Fruit fly (Drosophila melanogaster) whole organism, embryonic: Measurements from ENCODE around the gene Tailor.

Source experiments
- Adf1 ChIP-seq: fragments of 200-800 bp; sonication (Bioruptor generic); IDR thresholded peaks from 2 replicates; pipeline ENCODE4 v1.3.6; 2022; ENCODE audit warnings: missing biosample characterization, missing genetic modification characterization
- B-H1 ChIP-seq: fragments of 200-800 bp; sonication (Bioruptor generic); IDR thresholded peaks from 3 replicates; pipeline ENCODE4 v1.3.6; 2022; ENCODE audit warnings: missing biosample characterization, missing genetic modification characterization
- Bteb2 ChIP-seq: fragments of 200-800 bp; sonication (Bioruptor generic); optimal IDR thresholded peaks from 2 replicates; lab custom pipeline; 2016; ENCODE audit warnings: missing biosample characterization, missing genetic modification characterization
- CG11560 ChIP-seq: fragments of 200-800 bp; sonication (Bioruptor generic); IDR thresholded peaks from 3 replicates; pipeline ENCODE4 v1.3.6; 2022; ENCODE audit warnings: missing biosample characterization, missing genetic modification characterization
- CG13123 ChIP-seq: fragments of 200-800 bp; sonication (Bioruptor generic); optimal IDR thresholded peaks from 2 replicates; lab custom pipeline; 2016; ENCODE audit warnings: missing biosample characterization, missing genetic modification characterization
- CG14860 ChIP-seq: fragments of 200-800 bp; sonication (Bioruptor generic); IDR thresholded peaks from 3 replicates; pipeline ENCODE4 v1.3.6; 2022; ENCODE audit warnings: missing biosample characterization, missing genetic modification characterization; ENCODE audit not compliant: partially characterized antibody
- CG15479 ChIP-seq: fragments of 200-800 bp; sonication (Bioruptor generic); optimal IDR thresholded peaks from 3 replicates; lab custom pipeline; 2019; ENCODE audit warnings: missing biosample characterization, mild to moderate bottlenecking, missing genetic modification characterization, moderate library complexity
- CG17802 ChIP-seq: fragments of 200-800 bp; sonication (Bioruptor generic); optimal IDR thresholded peaks from 2 replicates; lab custom pipeline; 2018; ENCODE audit warnings: missing biosample characterization, mild to moderate bottlenecking, missing genetic modification characterization, moderate library complexity
- CG1792 ChIP-seq: fragments of 200-800 bp; sonication (Bioruptor generic); optimal IDR thresholded peaks from 2 replicates; lab custom pipeline; 2016; ENCODE audit warnings: missing biosample characterization, missing genetic modification characterization
- CG18011 ChIP-seq: fragments of 200-800 bp; sonication (Bioruptor generic); optimal IDR thresholded peaks from 2 replicates; lab custom pipeline; 2017; ENCODE audit warnings: missing biosample characterization, missing genetic modification characterization, mild to moderate bottlenecking, moderate library complexity, missing genotype
- CG2129 ChIP-seq: fragments of 200-800 bp; sonication (Bioruptor generic); IDR thresholded peaks from 2 replicates; pipeline ENCODE4 v1.3.6; 2022; ENCODE audit warnings: missing biosample characterization, missing genetic modification characterization; ENCODE audit not compliant: partially characterized antibody
- CG2678 ChIP-seq: fragments of 200-800 bp; sonication (Bioruptor generic); optimal IDR thresholded peaks from 3 replicates; lab custom pipeline; 2019; ENCODE audit warnings: missing biosample characterization, mild to moderate bottlenecking, missing genetic modification characterization, moderate library complexity
- CG4707 ChIP-seq: fragments of 200-800 bp; sonication (Bioruptor generic); optimal IDR thresholded peaks from 2 replicates; lab custom pipeline; 2018; ENCODE audit warnings: missing biosample characterization, mild to moderate bottlenecking, missing genetic modification characterization, moderate library complexity
- CG6175 ChIP-seq: fragments of 200-800 bp; sonication (Bioruptor generic); IDR thresholded peaks from 3 replicates; pipeline ENCODE4 v1.3.6; 2022; ENCODE audit warnings: missing biosample characterization, missing genetic modification characterization
- CG6654 ChIP-seq: fragments of 200-800 bp; sonication (Bioruptor generic); optimal IDR thresholded peaks from 2 replicates; lab custom pipeline; 2017; ENCODE audit warnings: missing biosample characterization, mild to moderate bottlenecking, missing genetic modification characterization
- Dll ChIP-seq: fragments of 200-800 bp; sonication (Bioruptor generic); IDR thresholded peaks from 4 replicates; pipeline ENCODE4 v1.3.6; 2022; ENCODE audit warnings: missing biosample characterization, missing genetic modification characterization; ENCODE audit not compliant: partially characterized antibody
- Hey ChIP-seq: fragments of 200-800 bp; sonication (Bioruptor generic); optimal IDR thresholded peaks from 3 replicates; lab custom pipeline; 2018; ENCODE audit warnings: missing biosample characterization, mild to moderate bottlenecking, missing genetic modification characterization
- HmgZ ChIP-seq: fragments of 200-800 bp; sonication (Bioruptor generic); optimal IDR thresholded peaks from 2 replicates; lab custom pipeline; 2018; ENCODE audit warnings: missing biosample characterization, mild to moderate bottlenecking, missing genetic modification characterization
- Meics ChIP-seq: fragments of 200-800 bp; sonication (Bioruptor generic); optimal IDR thresholded peaks from 2 replicates; lab custom pipeline; 2017; ENCODE audit warnings: missing biosample characterization, mild to moderate bottlenecking, missing genetic modification characterization
- Nf-YB ChIP-seq: fragments of 200-800 bp; sonication (Bioruptor generic); optimal IDR thresholded peaks from 3 replicates; lab custom pipeline; 2019; ENCODE audit warnings: missing biosample characterization, mild to moderate bottlenecking, missing genetic modification characterization, moderate library complexity
- Oaz ChIP-seq: fragments of 200-800 bp; sonication (Bioruptor generic); IDR thresholded peaks from 2 replicates; pipeline ENCODE4 v1.3.6; 2022; ENCODE audit warnings: missing biosample characterization, missing genetic modification characterization
- Sox100B ChIP-seq: fragments of 200-800 bp; sonication (Bioruptor generic); optimal IDR thresholded peaks from 3 replicates; lab custom pipeline; 2018; ENCODE audit warnings: missing biosample characterization, mild to moderate bottlenecking, missing genetic modification characterization
- az2 ChIP-seq: fragments of 200-800 bp; sonication (Bioruptor generic); optimal IDR thresholded peaks from 3 replicates; lab custom pipeline; 2016; ENCODE audit warnings: missing biosample characterization, missing genetic modification characterization
- cad ChIP-seq: fragments of >200 bp; optimal IDR thresholded peaks from 2 replicates; lab custom pipeline; 2017; ENCODE audit warnings: missing biosample characterization, missing genetic modification characterization
- cas ChIP-seq: fragments of 200-800 bp; sonication (Bioruptor generic); IDR thresholded peaks from 2 replicates; pipeline ENCODE4 v1.3.6; 2022; ENCODE audit warnings: missing biosample characterization, missing genetic modification characterization
- cg ChIP-seq: fragments of 200-800 bp; sonication (Bioruptor generic); optimal IDR thresholded peaks from 3 replicates; lab custom pipeline; 2019; ENCODE audit warnings: missing biosample characterization, mild to moderate bottlenecking, missing genetic modification characterization, moderate library complexity
- ci ChIP-seq: fragments of 200-800 bp; sonication (Bioruptor generic); IDR thresholded peaks from 3 replicates; pipeline ENCODE4 v1.3.6; 2022; ENCODE audit warnings: missing biosample characterization, missing genetic modification characterization
- dmrt99B ChIP-seq: fragments of 200-800 bp; sonication (Bioruptor generic); optimal IDR thresholded peaks from 2 replicates; lab custom pipeline; 2018; ENCODE audit warnings: missing biosample characterization, mild to moderate bottlenecking, missing genetic modification characterization, moderate library complexity
- grn ChIP-seq: fragments of 200-800 bp; sonication (Bioruptor generic); optimal IDR thresholded peaks from 3 replicates; lab custom pipeline; 2017; ENCODE audit warnings: missing biosample characterization, missing genetic modification characterization
- gro ChIP-seq: fragments of 200-800 bp; sonication (Bioruptor generic); optimal IDR thresholded peaks from 2 replicates; lab custom pipeline; 2016; ENCODE audit warnings: missing biosample characterization, missing genetic modification characterization
- jing ChIP-seq: fragments of 200-800 bp; sonication (Bioruptor generic); optimal IDR thresholded peaks from 2 replicates; lab custom pipeline; 2018; ENCODE audit warnings: missing biosample characterization, mild to moderate bottlenecking, missing genetic modification characterization
- lov ChIP-seq, 2 experiments: fragments of 200-800 bp in 1 of 2; fragments of >200 bp in 1 of 2; sonication (Bioruptor generic) in 1 of 2; IDR thresholded peaks in 1 of 2; optimal IDR thresholded peaks in 1 of 2; 2 replicates in 1 of 2; 3 replicates in 1 of 2; pipeline versions ENCODE4 v1.3.6 to Lab custom; 2017 to 2022; ENCODE audit warnings: missing biosample characterization in 1 of 2, missing genetic modification characterization in 1 of 2
- org-1 ChIP-seq: fragments of 200-800 bp; sonication (Bioruptor generic); optimal IDR thresholded peaks from 2 replicates; lab custom pipeline; 2017; ENCODE audit warnings: missing biosample characterization, missing genetic modification characterization
- ranshi ChIP-seq: fragments of 200-800 bp; sonication (Bioruptor generic); IDR thresholded peaks from 2 replicates; pipeline ENCODE4 v1.3.6; 2022; ENCODE audit warnings: missing biosample characterization, missing genetic modification characterization
- sob ChIP-seq: fragments of 200-800 bp; sonication (Bioruptor generic); IDR thresholded peaks from 2 replicates; pipeline ENCODE4 v1.3.6; 2022; ENCODE audit warnings: missing biosample characterization, missing genetic modification characterization
- twi ChIP-seq: fragments of 200-800 bp; optimal IDR thresholded peaks from 2 replicates; lab custom pipeline; 2019; ENCODE audit warnings: missing biosample characterization, mild to moderate bottlenecking, missing genetic modification characterization, moderate library complexity
- zen ChIP-seq: fragments of 200-800 bp; sonication (Bioruptor generic); optimal IDR thresholded peaks from 3 replicates; lab custom pipeline; 2018; ENCODE audit warnings: missing biosample characterization, mild to moderate bottlenecking, missing genetic modification characterization, moderate library complexity
- zfh2 ChIP-seq: fragments of 200-800 bp; sonication (Bioruptor generic); optimal IDR thresholded peaks from 2 replicates; lab custom pipeline; 2016; ENCODE audit warnings: missing biosample characterization, missing genetic modification characterization

Tailor gene

dm6 chr3R:7034440-7034839 is 51.4 kb downstream of the Tailor start (continued):
- TF ChIP-seq CG18011 (GFP tag; lab: Kevin White, UChicago) = no peak
- no peak for TF ChIP-seq Sox100B (GFP tag; lab: Kevin White, UChicago)
- TF ChIP-seq CG1792 (GFP tag; lab: Kevin White, UChicago) = no peak
- TF ChIP-seq lov (optimal IDR thresholded peaks at IDR 0.05; lab: Kevin White, UChicago) = no peak
- TF ChIP-seq lov (GFP tag; IDR thresholded peaks at IDR 0.05; lab: Robert Waterston, UW) = no peak
- no peak for TF ChIP-seq CG2129
- no peak for TF ChIP-seq CG17802 (tag; lab: Kevin White, UChicago)
- no peak for TF ChIP-seq dmrt99B (tag; lab: Kevin White, UChicago)
- TF ChIP-seq ranshi (GFP tag; lab: Robert Waterston, UW) = no peak
- no peak for TF ChIP-seq gro
- TF ChIP-seq grn = peak; percentile 6
- TF ChIP-seq sob (GFP tag; lab: Robert Waterston, UW) = no peak
- no peak for TF ChIP-seq org-1 (GFP tag; lab: Kevin White, UChicago)
- TF ChIP-seq az2 = no peak
- TF ChIP-seq CG4707 (GFP tag; lab: Kevin White, UChicago) = no peak
- no peak for TF ChIP-seq Dll
- no peak for TF ChIP-seq Adf1 (GFP tag; lab: Robert Waterston, UW)
- no peak for TF ChIP-seq CG6654
- TF ChIP-seq CG2678 (tag; lab: Kevin White, UChicago) = no peak
- TF ChIP-seq CG6175 (GFP tag; lab: Robert Waterston, UW) = no peak
- TF ChIP-seq zfh2 (GFP tag; lab: Kevin White, UChicago) = no peak
- TF ChIP-seq Nf-YB (GFP tag; lab: Kevin White, UChicago) = peak; percentile 64
- TF ChIP-seq B-H1 (GFP tag; lab: Robert Waterston, UW) = no peak
- TF ChIP-seq cg (GFP tag; lab: Kevin White, UChicago) = peak; percentile 50
- TF ChIP-seq Oaz (GFP tag; lab: Robert Waterston, UW) = no peak

dm6 chr3R:7033707-7034106 is 52.2 kb downstream of the Tailor start:
- peak; percentile 36 for TF ChIP-seq CG15479 (GFP tag; lab: Kevin White, UChicago)
- no peak for TF ChIP-seq CG14860 (GFP tag; lab: Robert Waterston, UW)
- TF ChIP-seq Bteb2 (GFP tag; lab: Kevin White, UChicago) = no peak
- TF ChIP-seq HmgZ (tag; lab: Kevin White, UChicago) = no peak
- TF ChIP-seq CG13123 (GFP tag; lab: Kevin White, UChicago) = no peak
- TF ChIP-seq Hey = no peak
- TF ChIP-seq CG11560 (tag; lab: Robert Waterston, UW) = no peak
- no peak for TF ChIP-seq jing (GFP tag; lab: Kevin White, UChicago)
- peak; percentile 83 for TF ChIP-seq cad
- TF ChIP-seq zen (tag; lab: Kevin White, UChicago) = peak; percentile 50
- TF ChIP-seq twi (tag; lab: Kevin White, UChicago) = peak; percentile 2
- no peak for TF ChIP-seq cas (GFP tag; lab: Robert Waterston, UW)
- no peak for TF ChIP-seq Meics (GFP tag; lab: Kevin White, UChicago)
- no peak for TF ChIP-seq ci
